Worm (Caenorhabditis elegans) whole organism, L2 larva: ENCODE data around the gene pho-8.
A peak's percentile ranks its signal among the peaks of the same experiment; 100 is the strongest.

Source experiments
- C34F6.9 ChIP-seq: fragments of 150-350 bp; optimal IDR thresholded peaks from 2 replicates; lab custom pipeline; 2014; ENCODE audit warnings: missing biosample characterization, missing genetic modification characterization
- F13H6.1 ChIP-seq: sonication (generic microtip); optimal IDR thresholded peaks from 2 replicates; lab custom pipeline; 2016; ENCODE audit warnings: missing genetic modification characterization, missing compliant biosample characterization
- R02D3.7 ChIP-seq: fragments of 150-350 bp; optimal IDR thresholded peaks from 2 replicates; lab custom pipeline; 2014; ENCODE audit warnings: missing biosample characterization, missing genetic modification characterization
- ZK546.5 ChIP-seq: sonication (generic microtip); optimal IDR thresholded peaks from 2 replicates; lab custom pipeline; 2017; ENCODE audit warnings: missing biosample characterization, missing genetic modification characterization
- alr-1 ChIP-seq: fragments of 150-350 bp; optimal IDR thresholded peaks from 2 replicates; lab custom pipeline; 2014; ENCODE audit warnings: missing biosample characterization, missing genetic modification characterization
- aly-2 ChIP-seq: fragments of 150-350 bp; optimal IDR thresholded peaks from 2 replicates; lab custom pipeline; 2014; ENCODE audit warnings: missing biosample characterization, missing genetic modification characterization
- ama-1 ChIP-seq: fragments of 150-350 bp; optimal IDR thresholded peaks from 2 replicates; lab custom pipeline; 2018; ENCODE audit warnings: inconsistent platforms
- blmp-1 ChIP-seq: sonication (generic microtip); optimal IDR thresholded peaks from 2 replicates; lab custom pipeline; 2017; ENCODE audit warnings: missing genetic modification characterization, mild to moderate bottlenecking, missing compliant biosample characterization, antibody characterized with exemption, moderate library complexity; ENCODE audit not compliant: insufficient read depth
- ceh-16 ChIP-seq: fragments of 150-350 bp; optimal IDR thresholded peaks from 2 replicates; lab custom pipeline; 2014; ENCODE audit warnings: missing biosample characterization, missing genetic modification characterization
- ceh-82 ChIP-seq: fragments of 150-350 bp; optimal IDR thresholded peaks from 2 replicates; lab custom pipeline; 2014; ENCODE audit warnings: missing biosample characterization, missing genetic modification characterization
- dmd-4 ChIP-seq: sonication (generic microtip); optimal IDR thresholded peaks from 2 replicates; lab custom pipeline; 2017; ENCODE audit warnings: missing biosample characterization, missing genetic modification characterization
- egl-27 ChIP-seq: sonication (generic microtip); optimal IDR thresholded peaks from 3 replicates; lab custom pipeline; 2017; ENCODE audit warnings: missing biosample characterization, missing genetic modification reagents, missing genetic modification characterization
- elt-1 ChIP-seq: fragments of 150-350 bp; optimal IDR thresholded peaks from 2 replicates; lab custom pipeline; 2014; ENCODE audit warnings: missing biosample characterization, missing genetic modification characterization
- elt-3 ChIP-seq: sonication (generic microtip); optimal IDR thresholded peaks from 2 replicates; lab custom pipeline; 2017; ENCODE audit warnings: missing biosample characterization, missing genetic modification characterization
- fos-1 ChIP-seq: fragments of 150-350 bp; optimal IDR thresholded peaks from 2 replicates; lab custom pipeline; 2014; ENCODE audit warnings: missing biosample characterization, missing genetic modification characterization
- gmeb-1 ChIP-seq: fragments of 150-350 bp; optimal IDR thresholded peaks from 2 replicates; lab custom pipeline; 2014; ENCODE audit warnings: missing biosample characterization, missing genetic modification characterization
- lin-11 ChIP-seq: fragments of 150-350 bp; sonication (generic microtip); optimal IDR thresholded peaks from 2 replicates; lab custom pipeline; 2014; ENCODE audit warnings: missing biosample characterization, missing genetic modification characterization, inconsistent platforms, mixed read lengths
- lin-13 ChIP-seq: fragments of 150-350 bp; optimal IDR thresholded peaks from 2 replicates; lab custom pipeline; 2014; ENCODE audit warnings: missing biosample characterization, missing genetic modification reagents, missing genetic modification characterization
- lin-39 ChIP-seq: fragments of 150-350 bp; optimal IDR thresholded peaks from 2 replicates; lab custom pipeline; 2014; ENCODE audit warnings: missing biosample characterization, missing genetic modification reagents, missing genetic modification characterization
- lsy-2 ChIP-seq, 2 experiments: fragments of 150-350 bp in 1 of 2; sonication (generic microtip) in 1 of 2; optimal IDR thresholded peaks; 2 replicates each; lab custom pipeline; 2014 to 2017; ENCODE audit warnings: missing biosample characterization in 2 of 2, missing genetic modification characterization in 2 of 2
- mab-5 ChIP-seq: fragments of 150-350 bp; optimal IDR thresholded peaks from 2 replicates; lab custom pipeline; 2014; ENCODE audit warnings: missing biosample characterization, missing genetic modification characterization
- mbf-1 ChIP-seq: sonication (generic microtip); optimal IDR thresholded peaks from 2 replicates; lab custom pipeline; 2017; ENCODE audit warnings: missing biosample characterization, missing genetic modification characterization
- nhr-10 ChIP-seq: sonication (generic microtip); optimal IDR thresholded peaks from 2 replicates; lab custom pipeline; 2017; ENCODE audit warnings: missing biosample characterization, missing genetic modification characterization
- nhr-11 ChIP-seq: fragments of 150-350 bp; optimal IDR thresholded peaks from 2 replicates; lab custom pipeline; 2014; ENCODE audit warnings: missing biosample characterization, missing genetic modification characterization
- nhr-129 ChIP-seq: fragments of 150-350 bp; optimal IDR thresholded peaks from 2 replicates; lab custom pipeline; 2014; ENCODE audit warnings: missing biosample characterization, missing genetic modification characterization
- nhr-21 ChIP-seq: fragments of 150-350 bp; optimal IDR thresholded peaks from 2 replicates; lab custom pipeline; 2014; ENCODE audit warnings: missing biosample characterization, missing genetic modification characterization
- nhr-23 ChIP-seq: fragments of 150-350 bp; optimal IDR thresholded peaks from 2 replicates; lab custom pipeline; 2014; ENCODE audit warnings: missing biosample characterization, missing genetic modification reagents, missing genetic modification characterization
- nhr-237 ChIP-seq: fragments of 150-350 bp; optimal IDR thresholded peaks from 2 replicates; lab custom pipeline; 2014; ENCODE audit warnings: missing biosample characterization, missing genetic modification characterization
- nhr-25 ChIP-seq: fragments of 150-350 bp; sonication (generic microtip); optimal IDR thresholded peaks from 3 replicates; lab custom pipeline; 2014; ENCODE audit warnings: missing biosample characterization, missing genetic modification characterization
- nhr-6 ChIP-seq: fragments of 150-350 bp; optimal IDR thresholded peaks from 2 replicates; lab custom pipeline; 2014; ENCODE audit warnings: missing biosample characterization, missing genetic modification characterization
- nhr-77 ChIP-seq: fragments of 150-350 bp; optimal IDR thresholded peaks from 2 replicates; lab custom pipeline; 2014; ENCODE audit warnings: missing biosample characterization, missing genetic modification characterization
- peb-1 ChIP-seq: fragments of 150-350 bp; optimal IDR thresholded peaks from 2 replicates; lab custom pipeline; 2014; ENCODE audit warnings: missing biosample characterization, missing genetic modification characterization
- sma-9 ChIP-seq, 2 experiments: fragments of 150-350 bp in 1 of 2; sonication (generic microtip) in 1 of 2; optimal IDR thresholded peaks; 2 replicates each; lab custom pipeline; 2014 to 2016; ENCODE audit warnings: missing genetic modification characterization in 2 of 2, mild to moderate bottlenecking in 1 of 2, missing biosample characterization in 1 of 2, missing compliant biosample characterization in 1 of 2, missing genetic modification reagents in 1 of 2, moderate library complexity in 1 of 2
- snpc-4 ChIP-seq: fragments of 150-350 bp; optimal IDR thresholded peaks from 2 replicates; lab custom pipeline; 2014; ENCODE audit warnings: missing biosample characterization, missing genetic modification characterization
- unc-39 ChIP-seq: fragments of 150-350 bp; optimal IDR thresholded peaks from 2 replicates; lab custom pipeline; 2014; ENCODE audit warnings: missing biosample characterization, missing genetic modification characterization
- unc-55 ChIP-seq: fragments of 150-350 bp; sonication (generic microtip); optimal IDR thresholded peaks from 3 replicates; lab custom pipeline; 2014; ENCODE audit warnings: missing biosample characterization, missing genetic modification reagents, missing genetic modification characterization
- unc-62 ChIP-seq: fragments of 150-350 bp; optimal IDR thresholded peaks from 2 replicates; lab custom pipeline; 2014; ENCODE audit warnings: missing biosample characterization, missing genetic modification reagents, missing genetic modification characterization
- ztf-1 ChIP-seq: fragments of 200-800 bp; sonication (Bioruptor generic); conservative IDR thresholded peaks from 2 replicates; pipeline ENCODE4 v1.3.6; 2022; ENCODE audit warnings: missing genetic modification characterization, missing compliant biosample characterization
- ztf-11 ChIP-seq: sonication (generic microtip); optimal IDR thresholded peaks from 2 replicates; lab custom pipeline; 2017; ENCODE audit warnings: missing biosample characterization, missing genetic modification characterization

Gene pho-8

DNA sequence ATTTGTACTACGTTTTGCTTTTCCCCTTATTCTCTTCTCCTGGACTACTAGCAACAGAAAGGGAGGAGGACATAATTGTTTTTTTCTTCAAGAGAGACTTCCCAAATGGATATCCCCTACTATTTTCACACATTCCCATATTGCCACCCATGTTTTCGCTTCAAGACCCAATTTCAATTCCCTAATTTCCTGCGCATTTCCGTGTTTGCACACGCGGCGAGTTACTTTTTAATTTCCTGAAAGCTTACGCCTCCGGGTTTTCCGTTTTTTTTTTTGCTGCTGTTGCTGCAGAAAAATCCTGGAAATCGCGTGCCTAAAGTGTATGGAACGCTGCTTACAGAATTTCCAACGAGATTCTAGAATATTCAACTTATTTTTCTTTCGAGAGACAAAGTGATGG, 18.9 kb downstream of the pho-8 start:
- TF ChIP-seq unc-55 (GFP tag; lab: Kevin White, UChicago) (peak; percentile 21), nhr-11 (tag; lab: Kevin White, UChicago) (no peak)

DNA sequence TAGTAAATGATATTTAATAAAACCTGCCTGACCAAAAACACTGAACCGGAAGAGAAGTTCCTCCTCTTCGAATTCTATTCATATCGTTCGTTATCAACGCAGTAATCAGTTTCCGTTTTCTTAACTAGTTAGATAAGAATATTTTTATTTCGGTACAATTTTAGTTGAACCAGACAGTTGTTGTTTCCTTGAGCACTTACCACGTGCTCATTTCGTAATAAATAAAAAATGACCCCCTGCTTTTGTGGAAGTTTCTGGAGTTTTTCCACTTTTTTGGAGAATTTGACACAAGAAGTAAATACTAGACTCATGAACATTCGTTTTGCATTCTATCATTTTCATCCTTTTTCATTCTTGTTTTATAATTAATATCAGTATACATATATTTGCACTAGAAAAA, 20.3 kb downstream of the pho-8 start:
- TF ChIP-seq nhr-23 (no peak), unc-55 (GFP tag; lab: Kevin White, UChicago) (peak; percentile 25), lin-39 (tag; lab: Kevin White, UChicago) (no peak)

DNA sequence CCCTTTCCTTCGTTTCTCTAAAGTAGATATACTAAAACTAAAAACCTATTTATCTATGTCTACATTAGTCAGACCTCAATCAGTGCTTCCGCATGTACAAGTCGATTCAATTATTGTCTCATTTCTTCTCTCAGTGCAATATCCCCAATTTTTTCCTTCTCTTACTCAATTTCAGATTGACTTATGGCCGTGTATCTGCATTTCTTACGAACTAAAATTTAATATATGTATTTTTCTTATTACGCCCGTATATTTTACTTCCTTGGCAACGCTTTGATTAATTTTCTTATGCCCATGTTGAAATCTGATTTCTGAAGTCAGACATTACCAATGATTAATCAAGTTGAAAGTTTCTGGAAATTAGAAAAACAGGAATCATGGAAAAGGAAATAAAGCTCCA, 21.5 kb downstream of the pho-8 start:
- peak in 1 of 2 experiments; percentile 50 for TF ChIP-seq lsy-2 (tag; optimal IDR thresholded peaks at IDR 0.05; lab: Kevin White, UChicago)
- TF ChIP-seq nhr-237: no peak
- TF ChIP-seq dmd-4 (tag; lab: Kevin White, UChicago): peak; percentile 15
- peak; percentile 50 for TF ChIP-seq nhr-21 (tag; lab: Kevin White, UChicago)
- TF ChIP-seq nhr-129 (tag; lab: Kevin White, UChicago): no peak
- no peak for TF ChIP-seq mbf-1 (tag; lab: Kevin White, UChicago)
- TF ChIP-seq ama-1: no peak
- no peak for TF ChIP-seq alr-1

DNA sequence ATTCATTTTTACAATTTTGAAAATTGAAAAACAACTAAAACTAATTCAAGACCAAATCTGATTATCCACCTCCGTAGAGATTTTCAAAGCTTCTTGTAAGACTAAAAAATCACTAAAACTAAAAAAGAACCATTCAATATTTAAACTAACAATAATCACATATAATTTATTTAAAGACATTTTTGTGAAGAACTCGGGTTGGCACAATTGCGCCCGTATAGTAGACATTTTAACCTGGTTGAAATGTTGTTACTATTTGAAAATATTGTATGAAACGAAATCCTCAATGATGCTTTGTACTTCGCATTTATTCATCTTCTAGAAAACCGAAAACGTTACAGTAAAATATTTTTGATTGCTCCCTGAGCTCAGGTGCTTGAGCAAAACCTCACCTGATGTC, 22.6 kb downstream of the pho-8 start:
- no peak for TF ChIP-seq F13H6.1
- TF ChIP-seq, all 48 proteins: peak for 0

DNA sequence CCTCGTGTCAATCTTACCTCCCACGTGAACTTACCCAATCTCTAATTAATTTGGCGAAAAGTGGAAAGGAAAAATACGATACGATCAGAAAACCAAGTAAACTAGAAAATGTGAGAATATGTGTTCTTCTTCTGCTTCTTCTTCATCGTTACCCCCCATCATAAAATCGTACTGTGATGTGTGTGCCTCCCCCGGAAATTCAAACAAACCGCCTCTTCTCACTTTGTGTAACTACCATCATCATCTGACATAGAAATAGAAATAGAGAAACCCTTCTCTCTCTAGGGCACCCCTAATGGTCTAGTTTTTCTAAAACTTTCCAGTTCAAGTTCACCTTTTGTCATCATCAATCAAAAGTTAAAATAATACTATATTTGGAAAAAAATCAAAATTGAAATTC, 24.3 kb downstream of the pho-8 start:
- TF ChIP-seq nhr-25 (tag; lab: Kevin White, UChicago) (peak; percentile 77), sma-9 (GFP tag; optimal IDR thresholded peaks at IDR 0.05; lab: Kevin White, UChicago) (peak; percentile 43), sma-9 (tag; optimal IDR thresholded peaks at IDR 0.05; lab: Kevin White, UChicago) (no peak), unc-39 (tag; lab: Kevin White, UChicago) (no peak)

DNA sequence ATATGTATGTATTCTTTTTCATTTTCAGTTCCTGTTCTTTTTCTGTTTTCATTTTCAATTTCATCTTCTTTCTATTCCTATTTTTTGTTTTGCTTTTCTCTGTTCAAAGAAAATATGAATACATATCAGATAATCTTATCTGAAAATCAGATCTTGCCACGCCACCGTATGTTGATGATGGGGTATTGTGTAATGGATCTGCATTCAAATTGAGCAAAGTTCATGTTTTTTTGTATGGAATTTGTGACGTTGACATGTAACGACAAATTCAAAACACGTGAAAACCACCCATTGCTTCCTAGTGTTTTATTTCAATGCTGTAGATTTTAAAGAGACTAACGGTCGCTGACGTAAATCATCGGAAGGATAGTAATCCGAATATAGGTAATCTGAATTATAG, 24.9 kb downstream of the pho-8 start:
- TF ChIP-seq sma-9 (GFP tag; optimal IDR thresholded peaks at IDR 0.05; lab: Kevin White, UChicago) (peak; percentile 29), sma-9 (tag; optimal IDR thresholded peaks at IDR 0.05; lab: Kevin White, UChicago) (no peak), snpc-4 (no peak), ZK546.5 (tag; lab: Kevin White, UChicago) (no peak)

DNA sequence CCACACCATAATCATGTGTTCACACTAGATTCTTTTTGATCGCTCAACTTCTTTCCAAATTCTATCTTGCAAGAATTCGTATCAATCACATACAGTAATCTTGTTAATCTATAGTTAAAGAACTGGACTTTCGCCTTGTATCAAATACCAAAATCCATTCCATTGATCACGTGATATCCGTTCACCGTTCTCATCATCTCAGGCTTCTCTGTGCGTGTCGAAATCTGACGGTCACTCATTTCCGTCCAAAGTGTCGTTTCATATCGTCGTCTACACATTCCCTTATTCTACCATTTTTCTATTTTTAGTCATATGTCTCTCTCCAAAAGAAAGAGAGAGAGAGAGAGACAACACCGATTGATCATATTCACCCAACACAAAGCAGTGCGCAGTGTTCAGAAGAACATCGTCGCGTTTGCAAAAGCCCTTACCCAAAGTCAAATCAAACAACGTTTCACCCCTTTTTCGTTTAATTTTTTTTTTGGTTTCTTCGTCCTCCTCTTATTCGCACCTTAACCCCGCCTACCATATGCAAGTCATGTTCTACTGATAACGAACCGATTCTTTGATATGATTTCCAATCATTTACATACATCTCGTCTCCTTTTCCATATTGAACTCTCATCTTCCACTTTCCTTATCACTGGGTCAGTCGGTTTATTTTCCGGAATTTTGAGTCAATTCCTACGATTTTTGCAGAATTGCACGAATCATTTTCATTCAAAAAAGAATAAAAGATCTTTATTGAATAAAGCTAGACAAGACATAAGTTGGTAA, 25.9 kb downstream of the pho-8 start:
- TF ChIP-seq elt-3 (tag; lab: Kevin White, UChicago) (no peak), ZK546.5 (tag; lab: Kevin White, UChicago) (no peak), mab-5 (tag; lab: Kevin White, UChicago) (no peak), C34F6.9 (no peak), nhr-129 (tag; lab: Kevin White, UChicago) (no peak), snpc-4 (no peak), fos-1 (tag; lab: Kevin White, UChicago) (peak; percentile 96), peb-1 (tag; lab: Kevin White, UChicago) (no peak), ceh-82 (no peak), nhr-6 (no peak), aly-2 (no peak), unc-62 (GFP tag; lab: Kevin White, UChicago) (no peak), blmp-1 (tag; lab: Kevin White, UChicago) (peak; percentile 87), elt-1 (tag; lab: Kevin White, UChicago) (no peak), nhr-77 (tag; lab: Kevin White, UChicago) (no peak), lin-39 (tag; lab: Kevin White, UChicago) (no peak), nhr-23 (no peak), ceh-16 (tag; lab: Kevin White, UChicago) (no peak), ama-1 (no peak), lsy-2 (tag; optimal IDR thresholded peaks at IDR 0.05; lab: Kevin White, UChicago) (peak in 1 of 2 experiments; percentile 48), lin-13 (GFP tag; lab: Kevin White, UChicago) (no peak), lin-11 (no peak), mbf-1 (tag; lab: Kevin White, UChicago) (no peak), egl-27 (tag; lab: Kevin White, UChicago) (peak; percentile 69), R02D3.7 (no peak), ztf-11 (tag; lab: Kevin White, UChicago) (no peak), nhr-10 (no peak), nhr-21 (tag; lab: Kevin White, UChicago) (peak; percentile 94), ztf-1 (GFP tag; lab: Robert Waterston, UW) (no peak), sma-9 (GFP tag; optimal IDR thresholded peaks at IDR 0.05; lab: Kevin White, UChicago) (peak; percentile 91), sma-9 (tag; optimal IDR thresholded peaks at IDR 0.05; lab: Kevin White, UChicago) (no peak), gmeb-1 (tag; lab: Kevin White, UChicago) (no peak), nhr-25 (tag; lab: Kevin White, UChicago) (peak; percentile 90)
